Worm (Caenorhabditis elegans) whole organism, L2 larva: ENCODE measurements around the gene tig-3.

ENCODE experiments used
- ZK546.5 ChIP-seq: sonication (generic microtip); optimal IDR thresholded peaks from 2 replicates; lab custom pipeline; 2017; ENCODE audit warnings: missing biosample characterization, missing genetic modification characterization
- gmeb-1 ChIP-seq: fragments of 150-350 bp; optimal IDR thresholded peaks from 2 replicates; lab custom pipeline; 2014; ENCODE audit warnings: missing biosample characterization, missing genetic modification characterization
- nhr-129 ChIP-seq: fragments of 150-350 bp; optimal IDR thresholded peaks from 2 replicates; lab custom pipeline; 2014; ENCODE audit warnings: missing biosample characterization, missing genetic modification characterization
- nhr-237 ChIP-seq: fragments of 150-350 bp; optimal IDR thresholded peaks from 2 replicates; lab custom pipeline; 2014; ENCODE audit warnings: missing biosample characterization, missing genetic modification characterization

Gene tig-3

ce11 chrII:15196433-15196832 lies 55.2 kb downstream of the tig-3 start, which contains the start of gene spsb-1:
spsb-1 (plus strand) TSS chrII:15196733.
- TF ChIP-seq ZK546.5 (tag; lab: Kevin White, UChicago) (no peak), gmeb-1 (no peak)

DNA sequence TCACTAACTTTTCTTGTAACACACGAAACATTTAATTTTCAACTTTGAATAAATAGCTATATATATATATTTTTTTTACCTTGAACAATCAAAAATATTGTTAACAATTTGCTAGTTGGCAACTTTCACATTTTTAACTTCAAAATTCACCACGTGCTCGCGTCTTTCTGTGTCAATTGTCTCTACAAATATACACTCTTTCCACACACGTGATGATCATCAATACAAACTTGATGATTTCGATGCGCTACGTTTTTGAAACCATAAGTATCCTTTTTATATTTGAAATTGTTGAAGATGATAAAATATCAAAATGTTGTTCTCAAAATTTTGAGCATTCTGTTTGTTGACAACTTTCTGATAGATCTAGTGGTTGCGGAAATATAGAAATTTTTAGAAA lies 56.2 kb downstream of the tig-3 start:
- TF ChIP-seq nhr-237 (tag; lab: Kevin White, UChicago) (no peak), nhr-129 (tag; lab: Kevin White, UChicago) (peak; percentile 31)
